Fruit fly (Drosophila melanogaster) whole organism: Measurements from ENCODE around the gene Cyt-c-d.

Experiments
- CG8478 ChIP-seq: fragments of >200 bp; optimal IDR thresholded peaks from 2 replicates; lab custom pipeline; 2018; ENCODE audit warnings: inconsistent platforms
- Dll ChIP-seq: fragments of >200 bp; optimal IDR thresholded peaks from 2 replicates; lab custom pipeline; 2017
- EcR ChIP-seq, 2 experiments: fragments of >200 bp; optimal IDR thresholded peaks; 2 replicates each; lab custom pipeline; 2017; ENCODE audit warnings: missing biosample characterization in 2 of 2, missing genetic modification characterization in 2 of 2, missing genetic modification reagents in 2 of 2
- pan ChIP-seq: fragments of >200 bp; optimal IDR thresholded peaks from 2 replicates; lab custom pipeline; 2017
- psq ChIP-seq: fragments of >200 bp; optimal IDR thresholded peaks from 2 replicates; lab custom pipeline; 2017
- usp ChIP-seq: fragments of >200 bp; optimal IDR thresholded peaks from 2 replicates; lab custom pipeline; 2017; ENCODE audit warnings: missing biosample characterization, missing genetic modification characterization, mixed read lengths

Cyt-c-d gene

dm6 chr2L:16730939-16731338 lies 15.2 kb downstream of the Cyt-c-d start, which contains the start of gene CG17996:
TSS of gene CG17996 (minus strand) at chr2L:16731039.
- TF ChIP-seq usp (GFP tag; lab: Kevin White, UChicago) (no peak), CG8478 (lab: Kevin White, UChicago) (no peak), psq (lab: Kevin White, UChicago) (no peak), Dll (lab: Kevin White, UChicago) (no peak), EcR (GFP tag; optimal IDR thresholded peaks at IDR 0.05; lab: Kevin White, UChicago) (no peak), pan (lab: Kevin White, UChicago) (no peak)

dm6 chr2L:16731799-16732198 lies 16.1 kb downstream of the Cyt-c-d start, which contains the start of gene Prosbeta4:
TSS of gene Prosbeta4 (minus strand) at chr2L:16732133.
- no peak for TF ChIP-seq EcR (GFP tag; optimal IDR thresholded peaks at IDR 0.05; lab: Kevin White, UChicago)
- TF ChIP-seq Dll (lab: Kevin White, UChicago) = no peak
- TF ChIP-seq pan (lab: Kevin White, UChicago) = no peak
- no peak for TF ChIP-seq CG8478 (lab: Kevin White, UChicago)
- TF ChIP-seq usp (GFP tag; lab: Kevin White, UChicago) = no peak
- no peak for TF ChIP-seq psq (lab: Kevin White, UChicago)

dm6 chr2L:16732338-16732892 lies 16.7 kb downstream of the Cyt-c-d start, which contains the start of gene Nubp1:
TSS of gene Nubp1 (plus strand) at chr2L:16732550.
- TF ChIP-seq pan (lab: Kevin White, UChicago) = no peak
- no peak for TF ChIP-seq Dll (lab: Kevin White, UChicago)
- TF ChIP-seq usp (GFP tag; lab: Kevin White, UChicago) = no peak
- no peak for TF ChIP-seq CG8478 (lab: Kevin White, UChicago)
- TF ChIP-seq psq (lab: Kevin White, UChicago) = no peak
- no peak for TF ChIP-seq EcR (GFP tag; optimal IDR thresholded peaks at IDR 0.05; lab: Kevin White, UChicago)

dm6 chr2L:16738206-16738900 lies 22.7 kb downstream of the Cyt-c-d start, which contains the start of the genes glu and ChLD3:
TSS of gene glu (minus strand) at chr2L:16738388.
TSS of gene ChLD3 (plus strand) at chr2L:16738850.
- no peak for TF ChIP-seq usp (GFP tag; lab: Kevin White, UChicago)
- TF ChIP-seq EcR (GFP tag; optimal IDR thresholded peaks at IDR 0.05; lab: Kevin White, UChicago) = no peak
- no peak for TF ChIP-seq psq (lab: Kevin White, UChicago)
- TF ChIP-seq pan (lab: Kevin White, UChicago) = no peak
- TF ChIP-seq CG8478 (lab: Kevin White, UChicago) = no peak
- TF ChIP-seq Dll (lab: Kevin White, UChicago) = no peak

dm6 chr2L:16743055-16743805 lies 27.5 kb downstream of the Cyt-c-d start, which contains the start of the genes LSm7 and BuGZ:
TSS of gene LSm7 (minus strand) at chr2L:16743100.
TSS of gene BuGZ (plus strand) at chr2L:16743405.
- no peak for TF ChIP-seq Dll (lab: Kevin White, UChicago)
- TF ChIP-seq pan (lab: Kevin White, UChicago) = no peak
- TF ChIP-seq CG8478 (lab: Kevin White, UChicago) = no peak
- TF ChIP-seq psq (lab: Kevin White, UChicago) = no peak

dm6 chr2L:16747145-16747544 lies 31.5 kb downstream of the Cyt-c-d start:
- no peak for TF ChIP-seq Dll (lab: Kevin White, UChicago)
- no peak for TF ChIP-seq CG8478 (lab: Kevin White, UChicago)
- no peak for TF ChIP-seq usp (GFP tag; lab: Kevin White, UChicago)
- TF ChIP-seq pan (lab: Kevin White, UChicago) = no peak
- no peak for TF ChIP-seq EcR (GFP tag; optimal IDR thresholded peaks at IDR 0.05; lab: Kevin White, UChicago)
- no peak for TF ChIP-seq psq (lab: Kevin White, UChicago)

- TF ChIP-seq CG8478 (lab: Kevin White, UChicago) = no peak
- TF ChIP-seq pan (lab: Kevin White, UChicago) = no peak
- no peak for TF ChIP-seq psq (lab: Kevin White, UChicago)
- no peak for TF ChIP-seq usp (GFP tag; lab: Kevin White, UChicago)
- no peak for TF ChIP-seq EcR (GFP tag; optimal IDR thresholded peaks at IDR 0.05; lab: Kevin White, UChicago)
- TF ChIP-seq Dll (lab: Kevin White, UChicago) = no peak
Observed at dm6 chr2L:16752340-16752739, 36.6 kb downstream of the Cyt-c-d start.

- TF ChIP-seq Dll (lab: Kevin White, UChicago) (no peak), usp (GFP tag; lab: Kevin White, UChicago) (no peak), EcR (GFP tag; optimal IDR thresholded peaks at IDR 0.05; lab: Kevin White, UChicago) (no peak), pan (lab: Kevin White, UChicago) (no peak), psq (lab: Kevin White, UChicago) (no peak), CG8478 (lab: Kevin White, UChicago) (no peak)
Observed at dm6 chr2L:16754074-16754473, 38.4 kb downstream of the Cyt-c-d start, which contains the start of gene yellow-b. TSS of gene yellow-b (plus strand) at chr2L:16754336.

- no peak for TF ChIP-seq Dll (lab: Kevin White, UChicago)
- TF ChIP-seq EcR (GFP tag; optimal IDR thresholded peaks at IDR 0.05; lab: Kevin White, UChicago) = no peak
- no peak for TF ChIP-seq CG8478 (lab: Kevin White, UChicago)
- TF ChIP-seq psq (lab: Kevin White, UChicago) = no peak
- no peak for TF ChIP-seq usp (GFP tag; lab: Kevin White, UChicago)
- no peak for TF ChIP-seq pan (lab: Kevin White, UChicago)
Observed at dm6 chr2L:16760504-16761417, 45.1 kb downstream of the Cyt-c-d start, which contains the start of gene ppk17. TSS of gene ppk17 (minus strand) at chr2L:16760554.
